Fruit fly (Drosophila melanogaster): ENCODE measurements around the gene Amnionless.

DNA sequence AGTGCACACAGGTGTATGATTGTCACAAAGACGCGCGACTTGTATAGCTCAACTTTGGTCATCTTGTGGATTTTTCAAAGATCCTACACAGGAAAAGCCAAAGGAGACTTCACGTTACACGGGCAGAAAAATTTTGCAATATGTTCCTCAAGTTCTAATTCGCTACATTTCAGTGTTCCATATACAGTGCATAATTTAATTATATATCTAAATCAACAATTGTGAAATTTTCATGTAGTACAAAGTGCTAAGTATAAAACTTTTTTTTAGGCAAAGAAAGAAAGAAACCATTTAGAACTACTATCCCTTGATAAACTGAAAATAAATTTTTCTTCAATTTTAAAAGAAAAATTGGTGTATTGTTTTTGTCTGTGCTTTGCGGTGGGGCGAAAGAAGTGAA lies 2.0 kb upstream of the Amnionless start:
- TF ChIP-seq CTCF (optimal IDR thresholded peaks at IDR 0.05): no peak
- no peak for TF ChIP-seq CG8478 (optimal IDR thresholded peaks at IDR 0.05)

All from S2 (cell line).